Fruit fly (Drosophila melanogaster) whole organism, embryonic: ENCODE measurements around the gene CG17855.

ENCODE experiments used
- Awh ChIP-seq: fragments of 200-800 bp; sonication (Bioruptor generic); IDR thresholded peaks from 2 replicates; pipeline ENCODE4, ENCODE4 v1.3.6; 2022; ENCODE audit warnings: missing biosample characterization, missing genetic modification characterization
- BtbVII ChIP-seq: fragments of 200-800 bp; sonication (Bioruptor generic); optimal IDR thresholded peaks from 3 replicates; lab custom pipeline; 2017; ENCODE audit warnings: missing biosample characterization, mild to moderate bottlenecking, missing genetic modification characterization
- CG10979 ChIP-seq: fragments of 200-800 bp; sonication (Bioruptor generic); optimal IDR thresholded peaks from 2 replicates; lab custom pipeline; 2018; ENCODE audit warnings: missing biosample characterization, mild to moderate bottlenecking, missing genetic modification characterization, moderate library complexity
- CG11723 ChIP-seq: fragments of 200-800 bp; sonication (Bioruptor generic); optimal IDR thresholded peaks from 2 replicates; lab custom pipeline; 2017; ENCODE audit warnings: missing biosample characterization, mild to moderate bottlenecking, missing genetic modification characterization
- CG12104 ChIP-seq: fragments of 200-800 bp; sonication (Bioruptor generic); optimal IDR thresholded peaks from 3 replicates; lab custom pipeline; 2016; ENCODE audit warnings: missing biosample characterization, missing genetic modification characterization
- CG1233 ChIP-seq: fragments of 200-800 bp; sonication (Bioruptor generic); optimal IDR thresholded peaks from 4 replicates; lab custom pipeline; 2018; ENCODE audit warnings: missing biosample characterization, mild to moderate bottlenecking, missing genetic modification characterization
- CG12659 ChIP-seq: fragments of 200-800 bp; sonication (Bioruptor generic); optimal IDR thresholded peaks from 3 replicates; lab custom pipeline; 2017; ENCODE audit warnings: mild to moderate bottlenecking, missing biosample characterization, missing genetic modification reagents, missing genetic modification characterization
- CG15479 ChIP-seq: fragments of 200-800 bp; sonication (Bioruptor generic); optimal IDR thresholded peaks from 3 replicates; lab custom pipeline; 2019; ENCODE audit warnings: missing biosample characterization, mild to moderate bottlenecking, missing genetic modification characterization, moderate library complexity
- CG16815 ChIP-seq: fragments of 200-800 bp; sonication (Bioruptor generic); optimal IDR thresholded peaks from 3 replicates; lab custom pipeline; 2017; ENCODE audit warnings: missing biosample characterization, mild to moderate bottlenecking, missing genetic modification characterization
- CG2116 ChIP-seq: fragments of 200-800 bp; sonication (Bioruptor generic); optimal IDR thresholded peaks from 3 replicates; lab custom pipeline; 2018; ENCODE audit warnings: missing biosample characterization, mild to moderate bottlenecking, missing genetic modification characterization
- CG32772 ChIP-seq: fragments of 200-800 bp; sonication (Bioruptor generic); IDR thresholded peaks from 2 replicates; pipeline ENCODE4 v1.3.6; 2022; ENCODE audit warnings: missing biosample characterization, missing genetic modification characterization
- CG3726 ChIP-seq: fragments of 200-800 bp; sonication (Bioruptor generic); IDR thresholded peaks from 3 replicates; pipeline ENCODE4, ENCODE4 v1.3.6; 2022; ENCODE audit warnings: missing biosample characterization, missing genetic modification characterization
- CG4820 ChIP-seq: fragments of 200-800 bp; sonication (Bioruptor generic); optimal IDR thresholded peaks from 3 replicates; lab custom pipeline; 2016; ENCODE audit warnings: missing biosample characterization, missing genetic modification characterization
- CG5245 ChIP-seq: fragments of 200-800 bp; sonication (Bioruptor generic); optimal IDR thresholded peaks from 3 replicates; lab custom pipeline; 2016; ENCODE audit warnings: missing biosample characterization, missing genetic modification characterization
- CG6854 ChIP-seq: fragments of 200-800 bp; sonication (Bioruptor generic); optimal IDR thresholded peaks from 3 replicates; lab custom pipeline; 2017; ENCODE audit warnings: missing biosample characterization, mild to moderate bottlenecking, missing genetic modification characterization
- CG7271 ChIP-seq: fragments of 200-800 bp; sonication (Bioruptor generic); optimal IDR thresholded peaks from 2 replicates; lab custom pipeline; 2018; ENCODE audit warnings: missing biosample characterization, mild to moderate bottlenecking, missing genetic modification characterization, moderate library complexity
- CG8290 ChIP-seq, 3 experiments: fragments of 200-800 bp; sonication (Bioruptor generic); optimal IDR thresholded peaks; 2 replicates each; lab custom pipeline; 2016 to 2019; ENCODE audit warnings: missing biosample characterization in 3 of 3, missing genetic modification characterization in 3 of 3, mild to moderate bottlenecking in 2 of 3, moderate library complexity in 1 of 3
- CG8944 ChIP-seq: fragments of 200-800 bp; sonication (Bioruptor generic); optimal IDR thresholded peaks from 3 replicates; lab custom pipeline; 2016; ENCODE audit warnings: missing biosample characterization, missing genetic modification characterization
- CG9609 ChIP-seq: fragments of 200-800 bp; sonication (Bioruptor generic); optimal IDR thresholded peaks from 3 replicates; lab custom pipeline; 2016; ENCODE audit warnings: missing biosample characterization, missing genetic modification characterization
- CG9797 ChIP-seq: fragments of 200-800 bp; sonication (Bioruptor generic); optimal IDR thresholded peaks from 3 replicates; lab custom pipeline; 2018; ENCODE audit warnings: missing biosample characterization, mild to moderate bottlenecking, missing genetic modification characterization
- CG9876 ChIP-seq: fragments of 200-800 bp; sonication (Bioruptor generic); optimal IDR thresholded peaks from 2 replicates; lab custom pipeline; 2016; ENCODE audit warnings: missing biosample characterization, missing genetic modification characterization
- D19A ChIP-seq: fragments of 200-800 bp; optimal IDR thresholded peaks from 3 replicates; lab custom pipeline; 2019; ENCODE audit warnings: missing biosample characterization, mild to moderate bottlenecking, missing genetic modification characterization, moderate library complexity
- D19B ChIP-seq: fragments of 200-800 bp; sonication (Bioruptor generic); optimal IDR thresholded peaks from 2 replicates; lab custom pipeline; 2017; ENCODE audit warnings: missing biosample characterization, mild to moderate bottlenecking, missing genetic modification characterization
- Dip3 ChIP-seq: fragments of 200-800 bp; sonication (Bioruptor generic); optimal IDR thresholded peaks from 3 replicates; lab custom pipeline; 2016; ENCODE audit warnings: missing biosample characterization, missing genetic modification characterization
- Doc3 ChIP-seq: fragments of 200-800 bp; sonication (Bioruptor generic); IDR thresholded peaks from 3 replicates; pipeline ENCODE4 v1.3.6; 2022; ENCODE audit warnings: missing biosample characterization, missing genetic modification characterization; ENCODE audit not compliant: partially characterized antibody
- Vsx1 ChIP-seq: fragments of 200-800 bp; sonication (Bioruptor generic); optimal IDR thresholded peaks from 2 replicates; lab custom pipeline; 2017; ENCODE audit warnings: missing biosample characterization, mild to moderate bottlenecking, missing genetic modification characterization, missing genetic modification reagents
- ap ChIP-seq: fragments of 200-800 bp; sonication (Bioruptor generic); IDR thresholded peaks from 2 replicates; pipeline ENCODE4 v1.3.6; 2022; ENCODE audit warnings: missing biosample characterization, missing genetic modification characterization
- bcd ChIP-seq: fragments of 200-800 bp; sonication (Bioruptor generic); optimal IDR thresholded peaks from 2 replicates; lab custom pipeline; 2017; ENCODE audit warnings: missing biosample characterization, mild to moderate bottlenecking, missing genetic modification characterization
- corto ChIP-seq: fragments of 200-800 bp; sonication (Bioruptor generic); optimal IDR thresholded peaks from 2 replicates; lab custom pipeline; 2016; ENCODE audit warnings: missing biosample characterization, mild to moderate bottlenecking, missing genetic modification characterization, moderate library complexity
- crol ChIP-seq: fragments of 200-800 bp; sonication (Bioruptor generic); IDR thresholded peaks from 2 replicates; pipeline ENCODE4 v1.3.6; 2022; ENCODE audit warnings: missing biosample characterization, missing genetic modification characterization
- dmrt99B ChIP-seq: fragments of 200-800 bp; sonication (Bioruptor generic); optimal IDR thresholded peaks from 2 replicates; lab custom pipeline; 2018; ENCODE audit warnings: missing biosample characterization, mild to moderate bottlenecking, missing genetic modification characterization, moderate library complexity
- ewg ChIP-seq: fragments of 200-800 bp; sonication (Bioruptor generic); optimal IDR thresholded peaks from 3 replicates; lab custom pipeline; 2017; ENCODE audit warnings: mild to moderate bottlenecking, missing biosample characterization, missing genetic modification reagents, missing genetic modification characterization
- fd3F ChIP-seq: fragments of 200-800 bp; sonication (Bioruptor generic); optimal IDR thresholded peaks from 2 replicates; lab custom pipeline; 2018; ENCODE audit warnings: missing biosample characterization, mild to moderate bottlenecking, missing genetic modification characterization, moderate library complexity
- her ChIP-seq: fragments of 200-800 bp; sonication (Bioruptor generic); optimal IDR thresholded peaks from 2 replicates; lab custom pipeline; 2016; ENCODE audit warnings: missing biosample characterization, missing genetic modification characterization
- hth ChIP-seq: fragments of >200 bp; optimal IDR thresholded peaks from 2 replicates; lab custom pipeline; 2017; ENCODE audit warnings: inconsistent platforms
- inv ChIP-seq: fragments of 200-800 bp; sonication (Bioruptor generic); IDR thresholded peaks from 2 replicates; pipeline ENCODE4 v1.3.6; 2022; ENCODE audit warnings: missing biosample characterization, missing genetic modification characterization; ENCODE audit not compliant: partially characterized antibody
- kah ChIP-seq: fragments of 200-800 bp; sonication (Bioruptor generic); optimal IDR thresholded peaks from 2 replicates; lab custom pipeline; 2018; ENCODE audit warnings: missing biosample characterization, mild to moderate bottlenecking, missing genetic modification characterization
- knrl ChIP-seq: fragments of 200-800 bp; sonication (Bioruptor generic); IDR thresholded peaks from 3 replicates; pipeline ENCODE4 v1.3.6; 2022; ENCODE audit warnings: missing biosample characterization, missing genetic modification characterization; ENCODE audit not compliant: partially characterized antibody
- lola ChIP-seq, 3 experiments: fragments of >200 bp in 2 of 3; fragments of 200-800 bp in 1 of 3; sonication (Bioruptor generic) in 1 of 3; optimal IDR thresholded peaks; 2 replicates each; lab custom pipeline; 2017 to 2019; ENCODE audit warnings: missing biosample characterization in 3 of 3, missing genetic modification characterization in 3 of 3, mild to moderate bottlenecking in 1 of 3, moderate library complexity in 1 of 3
- nau ChIP-seq: fragments of 200-800 bp; sonication (Bioruptor generic); optimal IDR thresholded peaks from 3 replicates; lab custom pipeline; 2017; ENCODE audit warnings: missing biosample characterization, mild to moderate bottlenecking, missing genetic modification characterization, missing genetic modification reagents
- nerfin-1 ChIP-seq: fragments of 200-800 bp; sonication (Bioruptor generic); optimal IDR thresholded peaks from 3 replicates; lab custom pipeline; 2019; ENCODE audit warnings: missing biosample characterization, mild to moderate bottlenecking, missing genetic modification characterization, moderate library complexity
- nmo ChIP-seq: fragments of 200-800 bp; sonication (Bioruptor generic); optimal IDR thresholded peaks from 2 replicates; lab custom pipeline; 2018; ENCODE audit warnings: missing biosample characterization, mild to moderate bottlenecking, missing genetic modification characterization, moderate library complexity
- psq ChIP-seq: fragments of 200-800 bp; sonication (Bioruptor generic); optimal IDR thresholded peaks from 2 replicates; lab custom pipeline; 2017; ENCODE audit warnings: missing biosample characterization, missing genetic modification characterization
- sens ChIP-seq: fragments of 200-800 bp; sonication (Bioruptor generic); peaks from one replicate; lab custom pipeline; 2016; ENCODE audit warnings: missing biosample characterization, missing genetic modification characterization
- slbo ChIP-seq: fragments of 200-800 bp; sonication (Bioruptor generic); IDR thresholded peaks from 2 replicates; pipeline ENCODE4 v1.3.6; 2022; ENCODE audit warnings: missing biosample characterization, missing genetic modification characterization
- stwl ChIP-seq: fragments of 200-800 bp; sonication (Bioruptor generic); optimal IDR thresholded peaks from 3 replicates; lab custom pipeline; 2018; ENCODE audit warnings: missing biosample characterization, mild to moderate bottlenecking, missing genetic modification characterization, moderate library complexity
- unc-4 ChIP-seq: fragments of 200-800 bp; sonication (Bioruptor generic); IDR thresholded peaks from 2 replicates; pipeline ENCODE4 v1.3.6; 2022; ENCODE audit warnings: missing biosample characterization, missing genetic modification characterization; ENCODE audit not compliant: partially characterized antibody
- wdn ChIP-seq: fragments of 200-800 bp; sonication (Bioruptor generic); IDR thresholded peaks from 2 replicates; pipeline ENCODE4 v1.3.6; 2022; ENCODE audit warnings: missing biosample characterization, missing genetic modification characterization
- zfh2 ChIP-seq: fragments of 200-800 bp; sonication (Bioruptor generic); optimal IDR thresholded peaks from 2 replicates; lab custom pipeline; 2016; ENCODE audit warnings: missing biosample characterization, missing genetic modification characterization

The CG17855 gene

dm6 chr2L:9525719-9526118 is 14.6 kb upstream of the CG17855 start (continued):
- TF ChIP-seq CG15479 (GFP tag; lab: Kevin White, UChicago) (peak; percentile 50), CG1233 (GFP tag; lab: Kevin White, UChicago) (peak; percentile 95), CG9609 (GFP tag; lab: Kevin White, UChicago) (peak; percentile 76), zfh2 (GFP tag; lab: Kevin White, UChicago) (peak; percentile 18), CG6854 (GFP tag; lab: Kevin White, UChicago) (peak; percentile 87), psq (GFP tag; lab: Kevin White, UChicago) (peak; percentile 65), CG2116 (GFP tag; lab: Kevin White, UChicago) (peak; percentile 75), crol (GFP tag; lab: Robert Waterston, UW) (peak; percentile 85), CG32772 (GFP tag; lab: Robert Waterston, UW) (no peak), nau (GFP tag; lab: Kevin White, UChicago) (peak; percentile 95), ewg (GFP tag; lab: Kevin White, UChicago) (peak; percentile 71), CG5245 (GFP tag; lab: Kevin White, UChicago) (peak; percentile 69), hth (lab: Kevin White, UChicago) (no peak), kah (GFP tag; lab: Kevin White, UChicago) (peak; percentile 75), CG10979 (tag; lab: Kevin White, UChicago) (peak; percentile 54), CG7271 (tag; lab: Kevin White, UChicago) (peak; percentile 85), CG9876 (peak; percentile 80), corto (no peak), BtbVII (GFP tag; lab: Kevin White, UChicago) (peak; percentile 95), nerfin-1 (tag; lab: Kevin White, UChicago) (peak; percentile 85), CG8944 (peak; percentile 80), inv (GFP tag; lab: Robert Waterston, UW) (no peak), CG8290 (GFP tag; optimal IDR thresholded peaks at IDR 0.05; lab: Kevin White, UChicago) (peak; percentile 81), CG8290 (tag; optimal IDR thresholded peaks at IDR 0.05; lab: Kevin White, UChicago) (peak; percentile 95 to 96), fd3F (GFP tag; lab: Kevin White, UChicago) (peak; percentile 85), CG16815 (peak; percentile 19), CG3726 (GFP tag; lab: Robert Waterston, UW) (no peak; the same call in 2 of the 3 replicates), bcd (GFP tag; lab: Kevin White, UChicago) (peak; percentile 83), dmrt99B (tag; lab: Kevin White, UChicago) (peak; percentile 63), Vsx1 (GFP tag; lab: Kevin White, UChicago) (peak; percentile 95), Awh (GFP tag; lab: Robert Waterston, UW) (peak; percentile 93), CG9797 (GFP tag; lab: Kevin White, UChicago) (peak; percentile 43), CG4820 (GFP tag; lab: Kevin White, UChicago) (peak; percentile 76), lola (GFP tag; optimal IDR thresholded peaks at IDR 0.05; lab: Kevin White, UChicago) (peak in 1 of 3 experiments; percentile 82), CG11723 (GFP tag; lab: Kevin White, UChicago) (peak; percentile 86), Doc3 (GFP tag; lab: Robert Waterston, UW) (no peak), her (peak; percentile 91), D19B (peak; percentile 26), slbo (GFP tag; lab: Robert Waterston, UW) (no peak), unc-4 (no peak), CG12104 (GFP tag; lab: Kevin White, UChicago) (peak; percentile 90), stwl (tag; lab: Kevin White, UChicago) (peak; percentile 43), CG12659 (GFP tag; lab: Kevin White, UChicago) (peak; percentile 89), knrl (GFP tag; lab: Robert Waterston, UW) (no peak), sens (peak; percentile 97), wdn (peak; percentile 62; the same call in 1 of the 2 replicates), Dip3 (GFP tag; lab: Kevin White, UChicago) (peak; percentile 53), ap (GFP tag; lab: Robert Waterston, UW) (peak; percentile 27; the same call in 1 of the 2 replicates), D19A (tag; lab: Kevin White, UChicago) (peak; percentile 74), nmo (GFP tag; lab: Kevin White, UChicago) (peak; percentile 32)
